Worm (Caenorhabditis elegans) whole organism, L2 larva: Measurements from ENCODE around the gene W04G3.13.

Experiments used
- C34F6.9 ChIP-seq: fragments of 150-350 bp; optimal IDR thresholded peaks from 2 replicates; lab custom pipeline; 2014; ENCODE audit warnings: missing biosample characterization, missing genetic modification characterization
- F13H6.1 ChIP-seq: sonication (generic microtip); optimal IDR thresholded peaks from 2 replicates; lab custom pipeline; 2016; ENCODE audit warnings: missing genetic modification characterization, missing compliant biosample characterization
- Y55F3AM.14 ChIP-seq: fragments of 200-800 bp; sonication (Bioruptor generic); optimal IDR thresholded peaks from 2 replicates; lab custom pipeline; 2018; ENCODE audit warnings: mild to moderate bottlenecking, missing genetic modification characterization, missing compliant biosample characterization
- ZK546.5 ChIP-seq: sonication (generic microtip); optimal IDR thresholded peaks from 2 replicates; lab custom pipeline; 2017; ENCODE audit warnings: missing biosample characterization, missing genetic modification characterization
- alr-1 ChIP-seq: fragments of 150-350 bp; optimal IDR thresholded peaks from 2 replicates; lab custom pipeline; 2014; ENCODE audit warnings: missing biosample characterization, missing genetic modification characterization
- aly-2 ChIP-seq: fragments of 150-350 bp; optimal IDR thresholded peaks from 2 replicates; lab custom pipeline; 2014; ENCODE audit warnings: missing biosample characterization, missing genetic modification characterization
- ama-1 ChIP-seq: fragments of 150-350 bp; optimal IDR thresholded peaks from 2 replicates; lab custom pipeline; 2018; ENCODE audit warnings: inconsistent platforms
- blmp-1 ChIP-seq: sonication (generic microtip); optimal IDR thresholded peaks from 2 replicates; lab custom pipeline; 2017; ENCODE audit warnings: missing genetic modification characterization, mild to moderate bottlenecking, missing compliant biosample characterization, antibody characterized with exemption, moderate library complexity; ENCODE audit not compliant: insufficient read depth
- ceh-82 ChIP-seq: fragments of 150-350 bp; optimal IDR thresholded peaks from 2 replicates; lab custom pipeline; 2014; ENCODE audit warnings: missing biosample characterization, missing genetic modification characterization
- crh-2 ChIP-seq: sonication (generic microtip); optimal IDR thresholded peaks from 2 replicates; lab custom pipeline; 2017; ENCODE audit warnings: missing biosample characterization, missing genetic modification characterization
- egl-27 ChIP-seq: sonication (generic microtip); optimal IDR thresholded peaks from 3 replicates; lab custom pipeline; 2017; ENCODE audit warnings: missing biosample characterization, missing genetic modification reagents, missing genetic modification characterization
- fos-1 ChIP-seq: fragments of 150-350 bp; optimal IDR thresholded peaks from 2 replicates; lab custom pipeline; 2014; ENCODE audit warnings: missing biosample characterization, missing genetic modification characterization
- gmeb-1 ChIP-seq: fragments of 150-350 bp; optimal IDR thresholded peaks from 2 replicates; lab custom pipeline; 2014; ENCODE audit warnings: missing biosample characterization, missing genetic modification characterization
- lin-11 ChIP-seq: fragments of 150-350 bp; sonication (generic microtip); optimal IDR thresholded peaks from 2 replicates; lab custom pipeline; 2014; ENCODE audit warnings: missing biosample characterization, missing genetic modification characterization, inconsistent platforms, mixed read lengths
- lin-39 ChIP-seq: fragments of 150-350 bp; optimal IDR thresholded peaks from 2 replicates; lab custom pipeline; 2014; ENCODE audit warnings: missing biosample characterization, missing genetic modification reagents, missing genetic modification characterization
- lsy-2 ChIP-seq, 2 experiments: fragments of 150-350 bp in 1 of 2; sonication (generic microtip) in 1 of 2; optimal IDR thresholded peaks; 2 replicates each; lab custom pipeline; 2014 to 2017; ENCODE audit warnings: missing biosample characterization in 2 of 2, missing genetic modification characterization in 2 of 2
- mab-5 ChIP-seq: fragments of 150-350 bp; optimal IDR thresholded peaks from 2 replicates; lab custom pipeline; 2014; ENCODE audit warnings: missing biosample characterization, missing genetic modification characterization
- mbf-1 ChIP-seq: sonication (generic microtip); optimal IDR thresholded peaks from 2 replicates; lab custom pipeline; 2017; ENCODE audit warnings: missing biosample characterization, missing genetic modification characterization
- mdl-1 ChIP-seq, 2 experiments: fragments of 150-350 bp in 1 of 2; sonication (generic microtip) in 1 of 2; optimal IDR thresholded peaks; 2 replicates each; lab custom pipeline; 2017; ENCODE audit warnings: missing biosample characterization in 2 of 2, missing genetic modification characterization in 2 of 2
- nhr-10 ChIP-seq: sonication (generic microtip); optimal IDR thresholded peaks from 2 replicates; lab custom pipeline; 2017; ENCODE audit warnings: missing biosample characterization, missing genetic modification characterization
- nhr-11 ChIP-seq: fragments of 150-350 bp; optimal IDR thresholded peaks from 2 replicates; lab custom pipeline; 2014; ENCODE audit warnings: missing biosample characterization, missing genetic modification characterization
- nhr-129 ChIP-seq: fragments of 150-350 bp; optimal IDR thresholded peaks from 2 replicates; lab custom pipeline; 2014; ENCODE audit warnings: missing biosample characterization, missing genetic modification characterization
- nhr-21 ChIP-seq: fragments of 150-350 bp; optimal IDR thresholded peaks from 2 replicates; lab custom pipeline; 2014; ENCODE audit warnings: missing biosample characterization, missing genetic modification characterization
- nhr-23 ChIP-seq: fragments of 150-350 bp; optimal IDR thresholded peaks from 2 replicates; lab custom pipeline; 2014; ENCODE audit warnings: missing biosample characterization, missing genetic modification reagents, missing genetic modification characterization
- nhr-6 ChIP-seq: fragments of 150-350 bp; optimal IDR thresholded peaks from 2 replicates; lab custom pipeline; 2014; ENCODE audit warnings: missing biosample characterization, missing genetic modification characterization
- nhr-77 ChIP-seq: fragments of 150-350 bp; optimal IDR thresholded peaks from 2 replicates; lab custom pipeline; 2014; ENCODE audit warnings: missing biosample characterization, missing genetic modification characterization
- peb-1 ChIP-seq: fragments of 150-350 bp; optimal IDR thresholded peaks from 2 replicates; lab custom pipeline; 2014; ENCODE audit warnings: missing biosample characterization, missing genetic modification characterization
- sem-4 ChIP-seq: fragments of 150-350 bp; optimal IDR thresholded peaks from 2 replicates; lab custom pipeline; 2014; ENCODE audit warnings: missing biosample characterization, missing genetic modification reagents, missing genetic modification characterization
- skn-1 ChIP-seq: sonication (generic microtip); optimal IDR thresholded peaks from 2 replicates; lab custom pipeline; 2017; ENCODE audit warnings: missing biosample characterization, missing genetic modification characterization
- sma-3 ChIP-seq: sonication (generic microtip); optimal IDR thresholded peaks from 2 replicates; lab custom pipeline; 2016; ENCODE audit warnings: missing genetic modification reagents, missing genetic modification characterization, missing compliant biosample characterization
- sma-9 ChIP-seq, 2 experiments: fragments of 150-350 bp in 1 of 2; sonication (generic microtip) in 1 of 2; optimal IDR thresholded peaks; 2 replicates each; lab custom pipeline; 2014 to 2016; ENCODE audit warnings: missing genetic modification characterization in 2 of 2, mild to moderate bottlenecking in 1 of 2, missing biosample characterization in 1 of 2, missing compliant biosample characterization in 1 of 2, missing genetic modification reagents in 1 of 2, moderate library complexity in 1 of 2
- snpc-4 ChIP-seq: fragments of 150-350 bp; optimal IDR thresholded peaks from 2 replicates; lab custom pipeline; 2014; ENCODE audit warnings: missing biosample characterization, missing genetic modification characterization
- unc-39 ChIP-seq: fragments of 150-350 bp; optimal IDR thresholded peaks from 2 replicates; lab custom pipeline; 2014; ENCODE audit warnings: missing biosample characterization, missing genetic modification characterization
- unc-55 ChIP-seq: fragments of 150-350 bp; sonication (generic microtip); optimal IDR thresholded peaks from 3 replicates; lab custom pipeline; 2014; ENCODE audit warnings: missing biosample characterization, missing genetic modification reagents, missing genetic modification characterization
- unc-62 ChIP-seq: fragments of 150-350 bp; optimal IDR thresholded peaks from 2 replicates; lab custom pipeline; 2014; ENCODE audit warnings: missing biosample characterization, missing genetic modification reagents, missing genetic modification characterization
- zag-1 ChIP-seq: fragments of 150-350 bp; optimal IDR thresholded peaks from 2 replicates; lab custom pipeline; 2014; ENCODE audit warnings: missing biosample characterization, missing genetic modification characterization
- ztf-1 ChIP-seq: fragments of 200-800 bp; sonication (Bioruptor generic); conservative IDR thresholded peaks from 2 replicates; pipeline ENCODE4 v1.3.6; 2022; ENCODE audit warnings: missing genetic modification characterization, missing compliant biosample characterization
- ztf-4 ChIP-seq: fragments of 150-350 bp; optimal IDR thresholded peaks from 2 replicates; lab custom pipeline; 2014; ENCODE audit warnings: missing biosample characterization, missing genetic modification characterization

W04G3.13 gene

ce11 chrX:11093985-11094593, 14.5 kb upstream of the W04G3.13 start (continued):
- peak; percentile 100 for TF ChIP-seq F13H6.1

- TF ChIP-seq C34F6.9 (tag; lab: Kevin White, UChicago) = no peak
- TF ChIP-seq unc-55 = no peak
- no peak for TF ChIP-seq nhr-77 (tag; lab: Kevin White, UChicago)
- TF ChIP-seq nhr-11 (tag; lab: Kevin White, UChicago) = no peak
- TF ChIP-seq mab-5 (tag; lab: Kevin White, UChicago) = no peak
- TF ChIP-seq F13H6.1 = no peak
Observed at ce11 chrX:11088952-11089351, 9.4 kb upstream of the W04G3.13 start, which contains the start of gene W04G3.11. TSS of gene W04G3.11 (plus strand) at chrX:11089195.

- TF ChIP-seq crh-2 (tag; lab: Kevin White, UChicago) = no peak
- no peak for TF ChIP-seq ZK546.5 (tag; lab: Kevin White, UChicago)
- no peak for TF ChIP-seq nhr-21 (tag; lab: Kevin White, UChicago)
- TF ChIP-seq unc-39 = no peak
- TF ChIP-seq mab-5 (tag; lab: Kevin White, UChicago) = no peak
- no peak for TF ChIP-seq egl-27 (tag; lab: Kevin White, UChicago)
- no peak for TF ChIP-seq sem-4 (tag; lab: Kevin White, UChicago)
- no peak for TF ChIP-seq nhr-11 (tag; lab: Kevin White, UChicago)
- no peak for TF ChIP-seq blmp-1
- TF ChIP-seq aly-2 (tag; lab: Kevin White, UChicago) = no peak
- no peak for TF ChIP-seq ztf-4 (tag; lab: Kevin White, UChicago)
- no peak for TF ChIP-seq lin-39
- no peak for TF ChIP-seq zag-1 (tag; lab: Kevin White, UChicago)
- TF ChIP-seq ztf-1 (GFP tag; lab: Robert Waterston, UW) = no peak
- TF ChIP-seq skn-1 = no peak
- TF ChIP-seq nhr-23 = no peak
- no peak for TF ChIP-seq nhr-129 (tag; lab: Kevin White, UChicago)
- TF ChIP-seq mbf-1 (tag; lab: Kevin White, UChicago) = no peak
- TF ChIP-seq sma-9 (GFP tag; optimal IDR thresholded peaks at IDR 0.05; lab: Kevin White, UChicago) = no peak
- TF ChIP-seq sma-9 (tag; optimal IDR thresholded peaks at IDR 0.05; lab: Kevin White, UChicago) = no peak
Observed at ce11 chrX:11085162-11085561, 5.6 kb upstream of the W04G3.13 start, which contains the start of gene W04G3.7. TSS of gene W04G3.7 (minus strand) at chrX:11085262.

ce11 chrX:11080170-11080728, 682 bp upstream of the W04G3.13 start, which contains the start of gene sulp-7:
TSS of gene sulp-7 (plus strand) at chrX:11080678.
- peak; percentile 44 for TF ChIP-seq crh-2 (tag; lab: Kevin White, UChicago)
- peak; percentile 43 for TF ChIP-seq nhr-129 (tag; lab: Kevin White, UChicago)
- no peak for TF ChIP-seq nhr-77 (tag; lab: Kevin White, UChicago)
- TF ChIP-seq nhr-23 = no peak
- no peak for TF ChIP-seq mdl-1 (tag; optimal IDR thresholded peaks at IDR 0.05; lab: Kevin White, UChicago)
- TF ChIP-seq nhr-6 (tag; lab: Kevin White, UChicago) = no peak
- no peak for TF ChIP-seq lin-11
- TF ChIP-seq C34F6.9 (tag; lab: Kevin White, UChicago) = peak; percentile 15
- TF ChIP-seq, all 48 proteins: peak for 3

- TF ChIP-seq nhr-23 = no peak
- no peak for TF ChIP-seq mbf-1 (tag; lab: Kevin White, UChicago)
- no peak for TF ChIP-seq Y55F3AM.14
- TF ChIP-seq nhr-10 (tag; lab: Kevin White, UChicago) = no peak
Observed at ce11 chrX:11078150-11078549, 1.4 kb downstream of the W04G3.13 start, which contains the start of gene W04G3.10. TSS of gene W04G3.10 (minus strand) at chrX:11078250.

ce11 chrX:11076491-11076890, 3.1 kb downstream of the W04G3.13 start, which contains the start of gene W04G3.12:
TSS of gene W04G3.12 (minus strand) at chrX:11076801.
- TF ChIP-seq nhr-21 (tag; lab: Kevin White, UChicago) (no peak), snpc-4 (tag; lab: Kevin White, UChicago) (no peak), fos-1 (tag; lab: Kevin White, UChicago) (no peak), mab-5 (tag; lab: Kevin White, UChicago) (no peak), zag-1 (tag; lab: Kevin White, UChicago) (no peak), lsy-2 (tag; optimal IDR thresholded peaks at IDR 0.05; lab: Kevin White, UChicago) (no peak), mbf-1 (tag; lab: Kevin White, UChicago) (no peak), lin-39 (no peak), egl-27 (tag; lab: Kevin White, UChicago) (no peak), ama-1 (no peak), ceh-82 (tag; lab: Kevin White, UChicago) (no peak), peb-1 (no peak), unc-62 (no peak), nhr-129 (tag; lab: Kevin White, UChicago) (no peak), sma-3 (GFP tag; lab: Kevin White, UChicago) (no peak), gmeb-1 (tag; lab: Kevin White, UChicago) (no peak), unc-55 (no peak), alr-1 (tag; lab: Kevin White, UChicago) (no peak), nhr-11 (tag; lab: Kevin White, UChicago) (no peak)
- TF ChIP-seq, all 48 proteins: peak for 0
